Fruit fly (Drosophila melanogaster): ENCODE results near the gene Spn28Dc.
A peak's percentile ranks its signal among the peaks of the same experiment; 100 is the strongest.

dm6 chr2L:7976738-7977137, 30.3 kb downstream of the Spn28Dc start:
- TF ChIP-seq sage (GFP tag; optimal IDR thresholded peaks at IDR 0.05), result no peak
- TF ChIP-seq Dfd (GFP tag; optimal IDR thresholded peaks at IDR 0.05), result peak; percentile 97
